Worm (Caenorhabditis elegans) whole organism, L3 larva: Measurements from ENCODE around the gene R03G8.6.

Experiments
- R02D3.7 ChIP-seq: fragments of 150-350 bp; optimal IDR thresholded peaks from 2 replicates; lab custom pipeline; 2014; ENCODE audit warnings: missing biosample characterization, missing genetic modification characterization
- ZK546.5 ChIP-seq: sonication (generic microtip); optimal IDR thresholded peaks from 2 replicates; lab custom pipeline; 2017; ENCODE audit warnings: missing biosample characterization, missing genetic modification characterization
- aly-2 ChIP-seq: fragments of 150-350 bp; optimal IDR thresholded peaks from 2 replicates; lab custom pipeline; 2014; ENCODE audit warnings: missing biosample characterization, missing genetic modification characterization
- ama-1 ChIP-seq: fragments of 150-350 bp; optimal IDR thresholded peaks from 2 replicates; lab custom pipeline; 2018
- ceh-16 ChIP-seq: sonication (generic microtip); optimal IDR thresholded peaks from 2 replicates; lab custom pipeline; 2017; ENCODE audit warnings: missing biosample characterization, missing genetic modification characterization
- ceh-28 ChIP-seq: fragments of 150-350 bp; optimal IDR thresholded peaks from 2 replicates; lab custom pipeline; 2014; ENCODE audit warnings: missing biosample characterization, missing genetic modification reagents, missing genetic modification characterization
- ceh-82 ChIP-seq: fragments of 150-350 bp; optimal IDR thresholded peaks from 2 replicates; lab custom pipeline; 2014; ENCODE audit warnings: missing biosample characterization, missing genetic modification characterization
- ceh-9 ChIP-seq: sonication (generic microtip); optimal IDR thresholded peaks from 2 replicates; lab custom pipeline; 2018; ENCODE audit warnings: missing biosample characterization, missing genetic modification characterization
- daf-12 ChIP-seq: fragments of 150-350 bp; optimal IDR thresholded peaks from 2 replicates; lab custom pipeline; 2014; ENCODE audit warnings: missing biosample characterization, missing genetic modification reagents, missing genetic modification characterization
- egl-27 ChIP-seq: sonication (generic microtip); optimal IDR thresholded peaks from 4 replicates; lab custom pipeline; 2017; ENCODE audit warnings: missing biosample characterization, missing genetic modification reagents, missing genetic modification characterization
- egl-5 ChIP-seq: fragments of 150-350 bp; optimal IDR thresholded peaks from 2 replicates; lab custom pipeline; 2017; ENCODE audit warnings: missing biosample characterization, missing genetic modification reagents, missing genetic modification characterization, inconsistent platforms
- elt-1 ChIP-seq: fragments of 150-350 bp; optimal IDR thresholded peaks from 2 replicates; lab custom pipeline; 2014; ENCODE audit warnings: missing biosample characterization, missing genetic modification characterization
- elt-2 ChIP-seq: sonication (generic microtip); optimal IDR thresholded peaks from 2 replicates; lab custom pipeline; 2016; ENCODE audit warnings: missing genetic modification reagents, mild to moderate bottlenecking, missing genetic modification characterization, missing compliant biosample characterization
- eor-1 ChIP-seq, 2 experiments: fragments of 150-350 bp; optimal IDR thresholded peaks; 2 replicates each; lab custom pipeline; 2014 to 2018; ENCODE audit warnings: missing biosample characterization in 2 of 2, missing genetic modification characterization in 2 of 2
- fkh-2 ChIP-seq: fragments of 150-350 bp; optimal IDR thresholded peaks from 2 replicates; lab custom pipeline; 2014; ENCODE audit warnings: missing biosample characterization, missing genetic modification reagents, missing genetic modification characterization
- fos-1 ChIP-seq: fragments of 150-350 bp; optimal IDR thresholded peaks from 2 replicates; lab custom pipeline; 2014; ENCODE audit warnings: missing biosample characterization, missing genetic modification characterization
- hmg-11 ChIP-seq: sonication (generic microtip); optimal IDR thresholded peaks from 2 replicates; lab custom pipeline; 2016; ENCODE audit warnings: missing genetic modification characterization, missing compliant biosample characterization
- jun-1 ChIP-seq: fragments of 150-350 bp; optimal IDR thresholded peaks from 2 replicates; lab custom pipeline; 2014; ENCODE audit warnings: missing biosample characterization, missing genetic modification reagents, missing genetic modification characterization
- lin-15B ChIP-seq: fragments of 150-350 bp; optimal IDR thresholded peaks from 2 replicates; lab custom pipeline; 2014; ENCODE audit warnings: missing biosample characterization, missing genetic modification characterization
- lin-39 ChIP-seq: fragments of 150-350 bp; optimal IDR thresholded peaks from 2 replicates; lab custom pipeline; 2018; ENCODE audit warnings: missing biosample characterization, missing genetic modification reagents, missing genetic modification characterization
- lsy-12 ChIP-seq: sonication (generic microtip); optimal IDR thresholded peaks from 2 replicates; lab custom pipeline; 2016; ENCODE audit warnings: mild to moderate bottlenecking, missing genetic modification characterization, missing compliant biosample characterization
- mdl-1 ChIP-seq: fragments of 150-350 bp; optimal IDR thresholded peaks from 2 replicates; lab custom pipeline; 2014; ENCODE audit warnings: missing biosample characterization, missing genetic modification characterization
- mml-1 ChIP-seq: fragments of 150-350 bp; sonication (generic microtip); optimal IDR thresholded peaks from 3 replicates; lab custom pipeline; 2014; ENCODE audit warnings: missing biosample characterization, missing genetic modification characterization
- nfya-1 ChIP-seq: sonication (generic microtip); optimal IDR thresholded peaks from 2 replicates; lab custom pipeline; 2017; ENCODE audit warnings: missing genetic modification characterization, mild to moderate bottlenecking, missing compliant biosample characterization, antibody characterized with exemption, moderate library complexity; ENCODE audit not compliant: insufficient read depth
- nhr-11 ChIP-seq: fragments of 150-350 bp; optimal IDR thresholded peaks from 2 replicates; lab custom pipeline; 2014; ENCODE audit warnings: missing biosample characterization, missing genetic modification characterization
- nhr-12 ChIP-seq: fragments of 150-350 bp; optimal IDR thresholded peaks from 2 replicates; lab custom pipeline; 2014; ENCODE audit warnings: missing biosample characterization, missing genetic modification characterization
- nhr-23 ChIP-seq: fragments of 150-350 bp; optimal IDR thresholded peaks from 2 replicates; lab custom pipeline; 2014; ENCODE audit warnings: missing biosample characterization, missing genetic modification reagents, missing genetic modification characterization
- nhr-25 ChIP-seq: sonication (generic microtip); optimal IDR thresholded peaks from 2 replicates; lab custom pipeline; 2017; ENCODE audit warnings: missing biosample characterization, missing genetic modification characterization
- nhr-28 ChIP-seq: fragments of 150-350 bp; optimal IDR thresholded peaks from 2 replicates; lab custom pipeline; 2014; ENCODE audit warnings: missing biosample characterization, missing genetic modification characterization
- nhr-43 ChIP-seq: sonication (generic microtip); optimal IDR thresholded peaks from 2 replicates; lab custom pipeline; 2016; ENCODE audit warnings: mild to moderate bottlenecking, missing genetic modification characterization, missing compliant biosample characterization; ENCODE audit not compliant: poor library complexity, severe bottlenecking
- nhr-67 ChIP-seq: fragments of 150-350 bp; optimal IDR thresholded peaks from 2 replicates; lab custom pipeline; 2014; ENCODE audit warnings: missing biosample characterization, missing genetic modification characterization
- nhr-76 ChIP-seq: fragments of 150-350 bp; sonication (generic microtip); optimal IDR thresholded peaks from 5 replicates; lab custom pipeline; 2014; ENCODE audit warnings: missing biosample characterization, missing genetic modification characterization
- nhr-77 ChIP-seq: fragments of 150-350 bp; optimal IDR thresholded peaks from 2 replicates; lab custom pipeline; 2014; ENCODE audit warnings: missing biosample characterization, missing genetic modification characterization
- pha-4 ChIP-seq: fragments of 150-350 bp; optimal IDR thresholded peaks from 2 replicates; lab custom pipeline; 2014; ENCODE audit warnings: missing biosample characterization, missing genetic modification reagents, missing genetic modification characterization
- pqm-1 ChIP-seq: fragments of 150-350 bp; optimal IDR thresholded peaks from 2 replicates; lab custom pipeline; 2017; ENCODE audit warnings: missing biosample characterization, missing genetic modification characterization, inconsistent platforms
- sea-2 ChIP-seq: fragments of 150-350 bp; sonication (generic microtip); optimal IDR thresholded peaks from 4 replicates; lab custom pipeline; 2014; ENCODE audit warnings: missing biosample characterization, missing genetic modification reagents, missing genetic modification characterization
- skn-1 ChIP-seq: fragments of 150-350 bp; optimal IDR thresholded peaks from 2 replicates; lab custom pipeline; 2014; ENCODE audit warnings: missing biosample characterization, missing genetic modification characterization
- snpc-4 ChIP-seq: fragments of 150-350 bp; optimal IDR thresholded peaks from 2 replicates; lab custom pipeline; 2014; ENCODE audit warnings: missing biosample characterization, missing genetic modification characterization
- tbx-2 ChIP-seq: sonication (generic microtip); optimal IDR thresholded peaks from 2 replicates; lab custom pipeline; 2016; ENCODE audit warnings: mild to moderate bottlenecking, missing genetic modification characterization, missing compliant biosample characterization
- unc-39 ChIP-seq: sonication (generic microtip); optimal IDR thresholded peaks from 4 replicates; lab custom pipeline; 2017; ENCODE audit warnings: missing biosample characterization, missing genetic modification characterization
- unc-62 ChIP-seq: fragments of 150-350 bp; sonication (generic microtip); optimal IDR thresholded peaks from 4 replicates; lab custom pipeline; 2014; ENCODE audit warnings: missing biosample characterization, missing genetic modification reagents, missing genetic modification characterization
- zag-1 ChIP-seq: fragments of 150-350 bp; optimal IDR thresholded peaks from 2 replicates; lab custom pipeline; 2014; ENCODE audit warnings: missing biosample characterization, missing genetic modification characterization
- ztf-11 ChIP-seq: fragments of 150-350 bp; optimal IDR thresholded peaks from 2 replicates; lab custom pipeline; 2014; ENCODE audit warnings: missing biosample characterization, missing genetic modification characterization
- ztf-4 ChIP-seq: fragments of 150-350 bp; optimal IDR thresholded peaks from 2 replicates; lab custom pipeline; 2014; ENCODE audit warnings: missing biosample characterization, missing genetic modification characterization

The R03G8.6 gene

DNA sequence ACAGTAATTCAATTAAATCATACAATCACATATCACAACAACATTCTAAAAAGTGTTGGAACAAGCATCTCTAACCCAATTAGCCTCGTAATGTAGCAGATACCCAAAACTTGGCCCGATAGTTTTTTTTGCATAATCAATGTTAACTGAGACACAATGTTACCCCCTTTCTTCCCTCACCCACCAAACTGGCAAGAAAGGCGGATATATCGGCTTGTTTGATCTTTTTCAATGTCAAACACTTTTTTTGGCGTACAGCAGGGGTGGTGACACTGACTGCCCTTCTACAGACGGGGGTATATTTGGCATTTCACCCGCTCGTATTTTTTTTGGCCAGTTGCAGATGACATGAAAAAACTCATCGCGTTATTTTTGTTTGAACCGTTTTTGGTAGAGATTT lies 9.7 kb upstream of the R03G8.6 start:
- peak; percentile 72 for TF ChIP-seq nhr-25
- no peak for TF ChIP-seq pqm-1 (tag; lab: Kevin White, UChicago)

DNA sequence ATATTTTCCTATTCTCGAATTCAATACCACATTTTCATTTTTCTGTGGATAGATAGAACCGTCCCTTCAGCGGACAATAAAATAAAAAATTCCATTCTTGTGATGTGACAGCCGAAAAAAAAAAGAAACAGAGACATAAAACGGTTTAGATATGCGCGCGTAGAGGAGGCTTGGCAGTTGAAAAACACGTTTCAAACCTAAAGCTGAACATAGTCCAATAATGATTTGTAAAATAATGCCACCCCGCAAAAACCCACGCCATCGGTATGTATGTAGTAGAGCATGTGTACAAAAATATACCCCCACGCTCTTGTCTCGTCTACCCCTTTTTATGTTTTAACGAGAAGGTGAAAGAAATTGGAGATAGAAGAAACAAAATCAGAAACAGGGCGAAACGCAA lies 8.4 kb upstream of the R03G8.6 start:
- TF ChIP-seq lsy-12 (tag; lab: Kevin White, UChicago) (no peak), ceh-16 (tag; lab: Kevin White, UChicago) (no peak), aly-2 (tag; lab: Kevin White, UChicago) (no peak), snpc-4 (tag; lab: Kevin White, UChicago) (no peak), skn-1 (tag; lab: Kevin White, UChicago) (no peak), elt-2 (tag; lab: Kevin White, UChicago) (peak; percentile 11), tbx-2 (tag; lab: Kevin White, UChicago) (no peak), elt-1 (tag; lab: Kevin White, UChicago) (no peak), hmg-11 (no peak), unc-62 (GFP tag; lab: Kevin White, UChicago) (no peak), egl-5 (tag; lab: Kevin White, UChicago) (peak; percentile 9), ceh-9 (tag; lab: Kevin White, UChicago) (no peak), ama-1 (lab: Kevin White, UChicago) (peak; percentile 94), fkh-2 (tag; lab: Kevin White, UChicago) (no peak)

DNA sequence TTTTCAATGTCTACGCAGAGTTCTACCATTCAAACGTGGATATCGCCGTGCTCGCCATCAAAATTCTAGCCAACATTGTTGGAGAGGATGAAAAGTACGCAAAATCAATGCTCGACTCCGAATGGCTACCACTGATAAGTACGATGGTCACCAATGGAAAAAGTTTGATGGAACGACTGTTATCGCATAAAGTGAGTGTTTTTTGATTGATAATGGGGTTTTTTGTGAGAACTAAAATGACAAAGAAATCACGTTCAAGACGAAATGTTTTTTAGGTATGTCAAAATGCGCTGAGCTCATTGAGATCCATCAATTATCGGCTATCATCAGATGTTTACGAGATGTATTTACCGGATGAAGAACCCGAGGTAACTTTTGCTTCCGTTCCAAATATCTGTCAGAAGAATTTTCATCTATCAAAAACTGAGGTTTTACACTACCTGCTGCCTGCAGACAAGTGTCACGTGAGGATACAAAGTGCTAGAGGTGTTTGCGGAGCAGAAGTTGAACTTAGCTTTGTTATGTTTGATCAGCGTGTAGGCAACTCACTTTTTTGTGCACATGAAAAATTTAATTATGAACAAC lies 6.0 kb upstream of the R03G8.6 start:
- TF ChIP-seq elt-2 (tag; lab: Kevin White, UChicago) (peak; percentile 80), nfya-1 (peak; percentile 22), jun-1 (tag; lab: Kevin White, UChicago) (peak; percentile 7), nhr-77 (tag; lab: Kevin White, UChicago) (no peak)

DNA sequence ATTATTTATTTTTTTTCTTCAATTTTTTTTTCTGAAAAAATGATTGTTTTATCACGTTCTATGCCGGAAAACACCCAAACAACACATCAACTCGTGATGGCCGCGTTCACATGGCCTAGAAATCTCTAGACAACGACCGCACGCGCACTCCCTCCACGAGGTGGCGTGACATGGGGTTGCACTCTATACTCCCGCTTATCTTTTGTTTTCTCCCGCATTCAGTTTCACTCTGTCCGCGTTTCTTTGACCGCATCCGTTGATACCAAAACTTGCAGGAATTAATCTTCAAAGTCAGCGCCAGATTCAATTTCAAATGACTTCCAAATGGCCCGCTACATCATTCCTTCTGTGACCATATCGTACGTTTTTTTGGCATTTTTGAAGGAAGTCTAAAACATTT lies 4.7 kb upstream of the R03G8.6 start, which contains the start of gene F17H10.1:
TSS of gene F17H10.1 (plus strand) at position 276 of the 400 bp plus-strand sequence.
- no peak for TF ChIP-seq nhr-76
- TF ChIP-seq nhr-67 = no peak
- peak; percentile 85 for TF ChIP-seq pqm-1 (tag; lab: Kevin White, UChicago)
- TF ChIP-seq skn-1 (tag; lab: Kevin White, UChicago) = no peak
- TF ChIP-seq ceh-82 (tag; lab: Kevin White, UChicago) = no peak
- no peak for TF ChIP-seq ztf-4 (tag; lab: Kevin White, UChicago)
- no peak for TF ChIP-seq mml-1 (tag; lab: Kevin White, UChicago)
- TF ChIP-seq eor-1 (tag; optimal IDR thresholded peaks at IDR 0.05; lab: Kevin White, UChicago) = no peak
- no peak for TF ChIP-seq zag-1 (tag; lab: Kevin White, UChicago)
- no peak for TF ChIP-seq nhr-28 (tag; lab: Kevin White, UChicago)
- TF ChIP-seq ceh-16 (tag; lab: Kevin White, UChicago) = no peak
- TF ChIP-seq unc-62 (GFP tag; lab: Kevin White, UChicago) = no peak
- TF ChIP-seq fkh-2 (tag; lab: Kevin White, UChicago) = no peak
- TF ChIP-seq hmg-11 = no peak
- TF ChIP-seq mdl-1 = peak; percentile 92
- peak; percentile 87 for TF ChIP-seq nhr-43 (tag; lab: Kevin White, UChicago)
- no peak for TF ChIP-seq ZK546.5 (tag; lab: Kevin White, UChicago)
- peak; percentile 53 for TF ChIP-seq snpc-4 (tag; lab: Kevin White, UChicago)
- TF ChIP-seq ceh-28 (tag; lab: Kevin White, UChicago) = no peak
- peak; percentile 70 for TF ChIP-seq ama-1 (lab: Kevin White, UChicago)
- TF ChIP-seq elt-1 (tag; lab: Kevin White, UChicago) = no peak
- no peak for TF ChIP-seq daf-12 (tag; lab: Kevin White, UChicago)
- peak; percentile 50 for TF ChIP-seq lin-15B (tag; lab: Kevin White, UChicago)
- no peak for TF ChIP-seq unc-39 (tag; lab: Kevin White, UChicago)
- peak; percentile 80 for TF ChIP-seq pha-4 (tag; lab: Kevin White, UChicago)
- TF ChIP-seq jun-1 (tag; lab: Kevin White, UChicago) = peak; percentile 79
- no peak for TF ChIP-seq nhr-12 (tag; lab: Kevin White, UChicago)
- no peak for TF ChIP-seq nhr-77 (tag; lab: Kevin White, UChicago)
- TF ChIP-seq nhr-23 (tag; lab: Kevin White, UChicago) = peak; percentile 79
- TF ChIP-seq fos-1 (tag; lab: Kevin White, UChicago) = peak; percentile 40
- TF ChIP-seq elt-2 (tag; lab: Kevin White, UChicago) = peak; percentile 95
- TF ChIP-seq nhr-11 (tag; lab: Kevin White, UChicago) = no peak
- TF ChIP-seq nfya-1 = no peak
- TF ChIP-seq lsy-12 (tag; lab: Kevin White, UChicago) = peak; percentile 62
- no peak for TF ChIP-seq R02D3.7 (tag; lab: Kevin White, UChicago)
- TF ChIP-seq aly-2 (tag; lab: Kevin White, UChicago) = no peak
- TF ChIP-seq ceh-9 (tag; lab: Kevin White, UChicago) = no peak
- peak; percentile 65 for TF ChIP-seq nhr-25
- no peak for TF ChIP-seq egl-5 (tag; lab: Kevin White, UChicago)
- TF ChIP-seq ztf-11 (tag; lab: Kevin White, UChicago) = no peak
- TF ChIP-seq egl-27 (tag; lab: Kevin White, UChicago) = peak; percentile 48
- no peak for TF ChIP-seq sea-2 (GFP tag; lab: Kevin White, UChicago)
- peak; percentile 69 for TF ChIP-seq lin-39 (tag; lab: Kevin White, UChicago)
- TF ChIP-seq tbx-2 (tag; lab: Kevin White, UChicago) = no peak
